Worm (Caenorhabditis elegans): ENCODE results near the gene acbp-5.

The acbp-5 gene

ce11 chrIII:13651414-13651813 is 9.9 kb upstream of the acbp-5 start:
- TF ChIP-seq hmg-1.1 (GFP tag; IDR thresholded peaks at IDR 0.05): no peak
- TF ChIP-seq set-16 (GFP tag; IDR thresholded peaks at IDR 0.05): peak; percentile 94

DNA sequence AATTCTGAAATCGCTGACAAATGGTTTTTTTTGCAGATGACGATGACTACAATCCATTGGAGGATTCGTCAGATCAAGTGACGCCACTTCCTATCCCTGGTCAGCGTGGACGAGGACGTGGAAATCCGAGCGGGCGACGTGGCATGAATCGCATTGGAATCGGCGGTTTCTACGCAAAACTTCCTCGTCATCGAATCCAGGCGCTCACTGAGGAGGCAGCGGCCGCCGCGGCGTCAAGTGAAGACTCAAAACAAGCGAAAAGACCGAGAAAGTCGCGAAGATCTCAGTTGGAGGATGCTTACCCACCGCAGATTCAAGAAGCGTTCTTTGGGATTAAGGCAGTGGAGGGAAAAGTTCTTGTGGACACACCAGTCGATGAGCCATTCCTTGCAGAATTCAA is 7.1 kb upstream of the acbp-5 start:
- TF ChIP-seq daf-8 (GFP tag; IDR thresholded peaks at IDR 0.05): no peak
- no peak for TF ChIP-seq mdl-1 (tag; optimal IDR thresholded peaks at IDR 0.05)
- no peak for TF ChIP-seq lin-29 (GFP tag; IDR thresholded peaks at IDR 0.05)
- peak in 1 of 2 experiments; percentile 42 for TF ChIP-seq unc-62 (GFP tag; optimal IDR thresholded peaks at IDR 0.05 in 1 of 2)
- TF ChIP-seq unc-62 (tag; optimal IDR thresholded peaks at IDR 0.05): no peak
- no peak for TF ChIP-seq R02D3.7 (tag; optimal IDR thresholded peaks at IDR 0.05)
- no peak for TF ChIP-seq pqm-1 (tag; optimal IDR thresholded peaks at IDR 0.05)
- TF ChIP-seq jun-1 (tag; optimal IDR thresholded peaks at IDR 0.05): no peak
- TF ChIP-seq ceh-44 (GFP tag; IDR thresholded peaks at IDR 0.05): 0 out of 2 replicates have a peak, but pooled peaks have one; percentile 14
- TF ChIP-seq ZK546.5 (tag; optimal IDR thresholded peaks at IDR 0.05): no peak
- no peak for TF ChIP-seq unc-39 (tag; optimal IDR thresholded peaks at IDR 0.05)
- TF ChIP-seq ceh-82 (tag; optimal IDR thresholded peaks at IDR 0.05): no peak
- no peak for TF ChIP-seq hif-1 (tag; optimal IDR thresholded peaks at IDR 0.05)
- no peak for TF ChIP-seq zfp-3 (GFP tag; conservative IDR thresholded peaks at IDR 0.05)
- no peak for TF ChIP-seq dmd-8 (GFP tag; IDR thresholded peaks at IDR 0.05)
- no peak for TF ChIP-seq ama-1 (optimal IDR thresholded peaks at IDR 0.05)
- peak; percentile 68 for TF ChIP-seq set-16 (GFP tag; IDR thresholded peaks at IDR 0.05)
- no peak for TF ChIP-seq spr-3 (GFP tag; optimal IDR thresholded peaks at IDR 0.05)
- TF ChIP-seq lin-38 (GFP tag; IDR thresholded peaks at IDR 0.05): no peak
- TF ChIP-seq zag-1 (tag; optimal IDR thresholded peaks at IDR 0.05): no peak
- TF ChIP-seq gei-8 (GFP tag; optimal IDR thresholded peaks at IDR 0.05): no peak

DNA sequence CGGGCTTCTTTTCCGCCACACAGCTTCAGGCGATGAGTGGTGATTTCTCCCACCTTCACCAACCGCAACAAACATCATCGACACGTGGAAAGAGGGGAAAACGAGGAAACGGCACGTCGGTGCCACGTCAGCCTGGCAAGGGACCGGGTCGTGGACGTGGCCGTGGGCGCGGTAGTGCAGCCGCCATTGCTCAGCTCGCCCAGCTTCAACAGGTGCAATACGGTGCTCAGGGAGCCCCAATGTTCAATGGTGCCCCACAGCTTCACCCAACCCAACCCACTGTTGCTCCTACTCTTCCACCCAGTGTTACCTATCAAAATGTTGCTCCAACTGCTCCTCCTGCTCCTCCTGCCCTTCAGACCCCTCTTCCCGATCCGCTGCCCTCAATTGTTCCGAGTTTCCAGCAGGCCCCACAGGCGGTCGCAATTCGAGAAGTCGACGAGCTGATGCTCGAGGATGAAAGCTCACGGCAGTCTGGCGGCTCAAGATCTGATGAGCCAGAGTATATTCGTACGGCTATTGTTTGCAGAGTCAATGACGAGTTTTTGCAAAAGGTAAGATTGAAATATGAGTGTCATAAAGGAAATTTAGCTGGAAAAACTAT is 4.5 kb upstream of the acbp-5 start:
- TF ChIP-seq egl-43 (GFP tag; IDR thresholded peaks at IDR 0.05) (peak; percentile 50; the same call in 1 of the 2 replicates), ceh-28 (tag; optimal IDR thresholded peaks at IDR 0.05) (no peak), zfp-3 (GFP tag; conservative IDR thresholded peaks at IDR 0.05) (no peak), D1046.2 (GFP tag; IDR thresholded peaks at IDR 0.05) (0 out of 2 replicates have a peak, but pooled peaks have one; percentile 33), lin-39 (tag; optimal IDR thresholded peaks at IDR 0.05) (no peak), lim-7 (GFP tag; IDR thresholded peaks at IDR 0.05) (0 out of 2 replicates have a peak, but pooled peaks have one; percentile 31), set-16 (GFP tag; IDR thresholded peaks at IDR 0.05) (peak; percentile 90)

DNA sequence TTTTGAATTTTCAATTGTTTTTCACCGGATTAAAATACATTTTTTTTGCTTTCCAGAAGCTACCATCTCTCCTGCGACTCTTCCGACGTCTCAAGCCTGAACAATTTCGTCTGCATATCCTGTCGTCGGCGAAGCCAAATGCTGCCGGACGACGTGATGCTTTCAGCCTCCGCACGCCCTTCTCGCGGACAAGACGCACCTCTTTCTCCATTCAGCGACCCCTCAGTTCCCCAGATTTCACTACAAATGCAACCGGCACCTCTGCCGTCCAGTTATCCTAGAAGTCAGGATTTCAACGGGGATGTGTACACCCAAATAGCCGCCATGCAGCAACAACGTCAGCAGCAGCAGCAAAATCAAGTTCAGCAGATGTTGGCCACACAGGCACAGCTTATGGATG is 2.8 kb upstream of the acbp-5 start:
- TF ChIP-seq spr-1 (tag; optimal IDR thresholded peaks at IDR 0.05) (no peak), set-16 (GFP tag; IDR thresholded peaks at IDR 0.05) (peak; percentile 59)

ce11 chrIII:13643534-13643933 is 2.0 kb upstream of the acbp-5 start, which contains the start of the genes drr-2 and set-16:
Gene drr-2, minus strand, starts transcription at chrIII:13643570.
Gene set-16, plus strand, starts transcription at chrIII:13643916.
- TF ChIP-seq tag-97 (GFP tag; IDR thresholded peaks at IDR 0.05) (0 out of 2 replicates have a peak, but pooled peaks have one; percentile 71), nhr-10 (tag; optimal IDR thresholded peaks at IDR 0.05) (peak; percentile 94), aly-2 (tag; optimal IDR thresholded peaks at IDR 0.05) (no peak), hlh-30 (tag; optimal IDR thresholded peaks at IDR 0.05; ENCODE audit: insufficient read depth) (peak; percentile 92), arid-1 (GFP tag; conservative IDR thresholded peaks at IDR 0.05) (peak; percentile 96), dmd-6 (GFP tag; IDR thresholded peaks at IDR 0.05) (peak; percentile 99), nhr-28 (tag; optimal IDR thresholded peaks at IDR 0.05) (peak; percentile 97), nhr-11 (tag; optimal IDR thresholded peaks at IDR 0.05) (peak; percentile 99), lin-15B (tag; optimal IDR thresholded peaks at IDR 0.05) (peak; percentile 95), fos-1 (tag; optimal IDR thresholded peaks at IDR 0.05) (peak; percentile 91), set-16 (GFP tag; IDR thresholded peaks at IDR 0.05) (peak; percentile 85), unc-130 (GFP tag; optimal IDR thresholded peaks at IDR 0.05) (peak; percentile 98), saeg-2 (GFP tag; IDR thresholded peaks at IDR 0.05) (peak; percentile 97), Y75B8A.6 (GFP tag; IDR thresholded peaks at IDR 0.05) (peak; percentile 97), dpl-1 (GFP tag; optimal IDR thresholded peaks at IDR 0.05) (peak; percentile 97), vab-7 (GFP tag; IDR thresholded peaks at IDR 0.05) (peak; percentile 80), Y105C5A.15 (GFP tag; IDR thresholded peaks at IDR 0.05) (peak; percentile 66; the same call in 1 of the 2 replicates), nhr-77 (tag; optimal IDR thresholded peaks at IDR 0.05) (peak; percentile 98), cey-2 (tag; optimal IDR thresholded peaks at IDR 0.05; ENCODE audit: borderline replicate concordance, insufficient read depth) (peak; percentile 55)
